Fruit fly (Drosophila melanogaster): ENCODE data around the gene tap.

Gene tap

DNA sequence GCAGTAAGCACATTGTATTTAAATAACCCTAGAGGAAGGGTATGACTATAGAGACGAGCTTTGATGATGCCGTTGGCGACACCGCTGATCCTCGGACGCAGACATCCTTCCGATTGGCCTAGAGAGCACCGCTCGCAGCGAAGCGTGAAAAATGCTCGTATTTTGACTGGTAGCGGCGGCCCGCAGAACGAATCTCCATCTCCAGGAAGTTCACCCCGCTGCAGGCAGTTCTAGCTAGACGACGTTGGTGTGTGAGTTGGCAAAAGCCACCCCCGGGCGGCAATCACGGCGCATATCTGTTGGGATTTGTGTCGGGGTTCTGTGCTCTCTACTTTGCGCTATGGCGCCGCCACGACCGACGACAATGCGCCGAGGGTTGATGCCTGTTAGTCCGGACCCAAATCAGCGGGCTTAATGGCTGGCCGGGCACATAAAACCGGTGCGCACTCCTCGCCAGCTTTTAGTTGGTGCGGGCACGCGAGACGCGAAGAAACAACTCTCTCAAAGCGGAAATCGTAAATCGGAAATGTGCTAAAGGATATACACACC lies at the start of gene tap:
Gene tap (plus strand): TSS at position 458 of the 549 bp plus-strand sequence.
- no peak for TF ChIP-seq Vsx2 (GFP tag; optimal IDR thresholded peaks at IDR 0.05; ENCODE audit: partially characterized antibody)
- TF ChIP-seq CG32264 (GFP tag; optimal IDR thresholded peaks at IDR 0.05): no peak
- TF ChIP-seq pan (optimal IDR thresholded peaks at IDR 0.05): no peak
- TF ChIP-seq dmrt93B (GFP tag; optimal IDR thresholded peaks at IDR 0.05): no peak
- no peak for TF ChIP-seq usp (GFP tag; optimal IDR thresholded peaks at IDR 0.05)
- no peak for TF ChIP-seq Rel (GFP tag; optimal IDR thresholded peaks at IDR 0.05)
- no peak for TF ChIP-seq Rel (tag; optimal IDR thresholded peaks at IDR 0.05)
- TF ChIP-seq ey (GFP tag; optimal IDR thresholded peaks at IDR 0.05): no peak
- no peak for TF ChIP-seq sv (GFP tag; optimal IDR thresholded peaks at IDR 0.05)
- no peak for TF ChIP-seq h (GFP tag; optimal IDR thresholded peaks at IDR 0.05)
- no peak for TF ChIP-seq Abd-B (GFP tag; optimal IDR thresholded peaks at IDR 0.05)
- no peak for TF ChIP-seq HLH106 (tag; optimal IDR thresholded peaks at IDR 0.05)

dm6 chr3L:17310509-17310908 lies 49.0 kb upstream of the tap start:
- TF ChIP-seq Hr78 (GFP tag; optimal IDR thresholded peaks at IDR 0.05) (no peak), Hnf4 (GFP tag; optimal IDR thresholded peaks at IDR 0.05) (no peak), tai (GFP tag; optimal IDR thresholded peaks at IDR 0.05) (no peak), dsf (GFP tag; optimal IDR thresholded peaks at IDR 0.05; ENCODE audit: borderline replicate concordance) (no peak), dmrt93B (GFP tag; optimal IDR thresholded peaks at IDR 0.05) (no peak), Myc (optimal IDR thresholded peaks at IDR 0.05) (no peak), Vsx2 (GFP tag; optimal IDR thresholded peaks at IDR 0.05; ENCODE audit: partially characterized antibody) (no peak), pan (optimal IDR thresholded peaks at IDR 0.05) (no peak), sage (GFP tag; optimal IDR thresholded peaks at IDR 0.05) (no peak), psq (GFP tag; optimal IDR thresholded peaks at IDR 0.05) (no peak), lola (GFP tag; optimal IDR thresholded peaks at IDR 0.05) (no peak), usp (GFP tag; optimal IDR thresholded peaks at IDR 0.05) (no peak), Sp1 (GFP tag; optimal IDR thresholded peaks at IDR 0.05) (no peak), Hr83 (GFP tag; optimal IDR thresholded peaks at IDR 0.05; ENCODE audit: poor library complexity, severe bottlenecking) (no peak), foxo (GFP tag; optimal IDR thresholded peaks at IDR 0.05) (no peak), brk (GFP tag; optimal IDR thresholded peaks at IDR 0.05) (no peak)

DNA sequence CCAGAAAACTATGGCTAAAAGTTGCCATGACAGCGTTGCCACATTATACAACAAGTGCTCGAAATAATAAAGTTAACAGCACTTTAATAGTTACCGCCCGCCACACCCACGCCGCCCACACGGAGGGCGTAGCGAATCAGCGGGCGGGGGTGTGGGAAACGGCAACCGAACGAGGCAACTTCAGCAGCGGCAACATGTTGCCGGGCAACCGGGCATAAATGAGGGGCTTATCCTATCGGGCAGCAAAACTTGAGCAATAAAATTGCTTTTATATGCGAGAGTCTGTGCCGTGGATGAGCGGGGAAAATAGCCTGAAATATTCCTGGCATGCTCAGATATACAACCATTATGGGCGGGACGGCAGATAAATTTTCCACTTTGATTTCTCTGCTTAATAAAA lies 43.3 kb upstream of the tap start:
- TF ChIP-seq br (GFP tag; optimal IDR thresholded peaks at IDR 0.05) (no peak), woc (GFP tag; optimal IDR thresholded peaks at IDR 0.05) (no peak), h (GFP tag; optimal IDR thresholded peaks at IDR 0.05) (no peak), fru (GFP tag; optimal IDR thresholded peaks at IDR 0.05) (no peak), ey (GFP tag; optimal IDR thresholded peaks at IDR 0.05) (no peak), Hnf4 (GFP tag; optimal IDR thresholded peaks at IDR 0.05) (no peak), Dfd (GFP tag; optimal IDR thresholded peaks at IDR 0.05) (no peak), Hr83 (GFP tag; optimal IDR thresholded peaks at IDR 0.05; ENCODE audit: poor library complexity, severe bottlenecking) (no peak), dmrt93B (GFP tag; optimal IDR thresholded peaks at IDR 0.05) (no peak), CG9705 (GFP tag; optimal IDR thresholded peaks at IDR 0.05) (no peak), Myc (optimal IDR thresholded peaks at IDR 0.05) (no peak), rgr (GFP tag; optimal IDR thresholded peaks at IDR 0.05) (no peak), sv (GFP tag; optimal IDR thresholded peaks at IDR 0.05) (no peak), psq (GFP tag; optimal IDR thresholded peaks at IDR 0.05) (no peak)

DNA sequence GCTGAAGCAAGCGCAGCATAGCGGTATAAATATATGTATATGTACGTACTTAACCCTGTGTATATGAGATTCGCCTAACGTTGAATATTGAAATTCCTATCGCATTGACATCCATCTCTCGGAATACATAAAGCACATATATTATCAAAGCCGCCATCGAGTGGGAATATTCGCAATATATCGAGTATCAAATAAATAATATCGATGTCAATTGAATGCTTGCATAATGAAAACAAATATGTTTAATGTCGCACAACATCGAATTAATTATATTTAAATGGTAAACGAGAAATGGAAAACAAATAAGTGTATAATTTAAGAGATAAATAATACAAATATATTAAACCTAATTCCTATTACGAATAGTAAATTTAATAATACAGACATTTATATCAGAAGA lies 38.8 kb upstream of the tap start, which contains the start of gene ND-24L:
Gene ND-24L (minus strand): TSS at position 101 of the 400 bp plus-strand sequence.
- TF ChIP-seq psq (GFP tag; optimal IDR thresholded peaks at IDR 0.05) (no peak), pan (optimal IDR thresholded peaks at IDR 0.05) (no peak), Abd-B (GFP tag; optimal IDR thresholded peaks at IDR 0.05) (no peak), Hr83 (GFP tag; optimal IDR thresholded peaks at IDR 0.05; ENCODE audit: poor library complexity, severe bottlenecking) (no peak), rgr (GFP tag; optimal IDR thresholded peaks at IDR 0.05) (no peak), jim (GFP tag; optimal IDR thresholded peaks at IDR 0.05) (no peak), ey (GFP tag; optimal IDR thresholded peaks at IDR 0.05) (no peak), CG32264 (GFP tag; optimal IDR thresholded peaks at IDR 0.05) (no peak), foxo (GFP tag; optimal IDR thresholded peaks at IDR 0.05) (no peak), Vsx2 (GFP tag; optimal IDR thresholded peaks at IDR 0.05; ENCODE audit: partially characterized antibody) (no peak), br (GFP tag; optimal IDR thresholded peaks at IDR 0.05) (no peak), Mio (GFP tag; optimal IDR thresholded peaks at IDR 0.05) (no peak)

- no peak for TF ChIP-seq lola (GFP tag; optimal IDR thresholded peaks at IDR 0.05)
- no peak for TF ChIP-seq rgr (GFP tag; optimal IDR thresholded peaks at IDR 0.05)
- no peak for TF ChIP-seq Myc (optimal IDR thresholded peaks at IDR 0.05)
- TF ChIP-seq Dfd (GFP tag; optimal IDR thresholded peaks at IDR 0.05): no peak
- TF ChIP-seq Hr78 (GFP tag; optimal IDR thresholded peaks at IDR 0.05): no peak
- TF ChIP-seq OdsH (GFP tag; optimal IDR thresholded peaks at IDR 0.05): no peak
- TF ChIP-seq tai (GFP tag; optimal IDR thresholded peaks at IDR 0.05): no peak
- TF ChIP-seq Abd-B (GFP tag; optimal IDR thresholded peaks at IDR 0.05): no peak
- TF ChIP-seq fru (GFP tag; optimal IDR thresholded peaks at IDR 0.05): no peak
- TF ChIP-seq h (GFP tag; optimal IDR thresholded peaks at IDR 0.05): no peak
- no peak for TF ChIP-seq pan (optimal IDR thresholded peaks at IDR 0.05)
- no peak for TF ChIP-seq foxo (GFP tag; optimal IDR thresholded peaks at IDR 0.05)
- no peak for TF ChIP-seq brk (GFP tag; optimal IDR thresholded peaks at IDR 0.05)
- no peak for TF ChIP-seq Mio (GFP tag; optimal IDR thresholded peaks at IDR 0.05)
- no peak for TF ChIP-seq Rel (GFP tag; optimal IDR thresholded peaks at IDR 0.05)
- TF ChIP-seq Rel (tag; optimal IDR thresholded peaks at IDR 0.05): no peak
- TF ChIP-seq N (GFP tag; optimal IDR thresholded peaks at IDR 0.05): no peak
Measured at dm6 chr3L:17322541-17322940, 36.9 kb upstream of the tap start, which contains the start of gene CG13724. Gene CG13724 (plus strand): TSS chr3L:17322841.
